Fruit fly (Drosophila melanogaster): ENCODE results near the gene capt.
A peak's percentile ranks its signal among the peaks of the same experiment; 100 is the strongest.

Gene capt

DNA sequence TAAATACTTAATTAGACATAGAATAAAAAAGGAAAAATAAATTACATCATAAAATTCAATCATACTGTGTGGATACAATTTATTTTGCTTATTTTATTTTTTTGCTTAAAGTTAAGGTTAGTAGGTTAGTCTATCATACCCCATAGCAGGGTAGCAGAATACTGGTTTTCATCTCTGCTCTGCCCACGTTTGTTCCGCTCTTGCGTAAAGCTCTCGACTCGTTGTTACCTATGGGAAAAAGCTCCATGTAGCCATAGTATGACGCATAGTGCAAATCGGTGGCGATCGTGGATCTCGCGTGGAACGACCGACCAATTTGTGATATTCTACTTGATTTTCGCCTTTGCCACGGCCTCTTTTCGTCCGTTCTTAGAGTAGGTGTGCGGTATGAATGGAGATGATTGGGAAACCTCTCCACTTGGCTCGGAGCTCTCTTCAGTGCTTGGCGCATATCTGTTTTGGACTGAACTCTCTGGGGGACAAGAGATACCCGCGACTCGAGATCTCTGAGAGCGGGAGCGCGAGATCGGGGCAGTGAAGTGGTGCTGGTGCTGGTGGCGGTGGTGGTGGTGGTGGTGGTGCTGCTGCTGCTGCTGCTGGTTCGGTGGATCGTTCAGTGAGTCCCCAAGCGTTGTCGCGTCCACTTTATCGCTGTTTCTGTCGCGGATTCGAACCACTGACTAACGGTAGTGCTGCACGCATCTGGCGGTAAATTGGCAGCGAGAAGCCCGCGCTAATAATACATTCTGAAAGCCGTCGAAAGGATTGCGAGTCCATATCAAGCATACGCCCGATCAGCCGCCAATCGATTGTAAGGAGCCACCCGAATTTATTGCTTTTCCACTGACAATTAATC lies 27.8 kb upstream of the capt start, which contains the start of gene CG5001 (continued):
- no peak for TF ChIP-seq Asciz (GFP tag; optimal IDR thresholded peaks at IDR 0.05)
- TF ChIP-seq knrl (GFP tag; IDR thresholded peaks at IDR 0.05; ENCODE audit: partially characterized antibody): no peak
- no peak for TF ChIP-seq yki (optimal IDR thresholded peaks at IDR 0.05)
- TF ChIP-seq CG11695 (GFP tag; IDR thresholded peaks at IDR 0.05): peak; percentile 86
- TF ChIP-seq CG12299 (tag; optimal IDR thresholded peaks at IDR 0.05): peak; percentile 81
- TF ChIP-seq CG17802 (tag; optimal IDR thresholded peaks at IDR 0.05): peak; percentile 42
- TF ChIP-seq Ets65A (GFP tag): peak; percentile 8
- no peak for TF ChIP-seq abd-A (tag; optimal IDR thresholded peaks at IDR 0.05)
- TF ChIP-seq CG8089 (GFP tag; optimal IDR thresholded peaks at IDR 0.05): peak; percentile 13
- TF ChIP-seq Oli (tag; optimal IDR thresholded peaks at IDR 0.05): peak; percentile 83
- no peak for TF ChIP-seq CG2875 (GFP tag; optimal IDR thresholded peaks at IDR 0.05)
- TF ChIP-seq Ravus (GFP tag; IDR thresholded peaks at IDR 0.05): peak; percentile 36; the same call in 1 of the 2 replicates
- peak; percentile 93 for TF ChIP-seq kay (GFP tag; optimal IDR thresholded peaks at IDR 0.05)
- TF ChIP-seq B-H2 (GFP tag; optimal IDR thresholded peaks at IDR 0.05): peak; percentile 64
- no peak for TF ChIP-seq CG3065 (GFP tag; optimal IDR thresholded peaks at IDR 0.05)
- no peak for TF ChIP-seq CG11723 (GFP tag; optimal IDR thresholded peaks at IDR 0.05)
- TF ChIP-seq CG6272 (GFP tag; IDR thresholded peaks at IDR 0.05): peak; percentile 65
- TF ChIP-seq CG12155 (GFP tag; optimal IDR thresholded peaks at IDR 0.05): peak; percentile 83
- peak; percentile 82 for TF ChIP-seq CG7556 (GFP tag; optimal IDR thresholded peaks at IDR 0.05)
- TF ChIP-seq CG17359 (tag; optimal IDR thresholded peaks at IDR 0.05): peak; percentile 95
- TF ChIP-seq Rx (GFP tag; IDR thresholded peaks at IDR 0.05): no peak
- no peak for TF ChIP-seq cad (GFP tag; optimal IDR thresholded peaks at IDR 0.05)
- TF ChIP-seq BEAF-32 (GFP tag; optimal IDR thresholded peaks at IDR 0.05): no peak
- 0 out of 2 replicates have a peak, but pooled peaks have one; percentile 39 for TF ChIP-seq CG10959 (GFP tag; IDR thresholded peaks at IDR 0.05)
- peak; percentile 78 for TF ChIP-seq CG14667 (GFP tag; IDR thresholded peaks at IDR 0.05)
- TF ChIP-seq CG8388 (GFP tag; optimal IDR thresholded peaks at IDR 0.05): peak; percentile 87
- TF ChIP-seq twi (tag; optimal IDR thresholded peaks at IDR 0.05): peak; percentile 48
- TF ChIP-seq CG4282 (GFP tag; optimal IDR thresholded peaks at IDR 0.05): no peak
- peak; percentile 73 for TF ChIP-seq Spps (tag; optimal IDR thresholded peaks at IDR 0.05)
- TF ChIP-seq fd64A (GFP tag; optimal IDR thresholded peaks at IDR 0.05): peak; percentile 50
- TF ChIP-seq dmrt11E (tag; optimal IDR thresholded peaks at IDR 0.05): peak; percentile 58
- peak; percentile 41 for TF ChIP-seq Dip3 (GFP tag; optimal IDR thresholded peaks at IDR 0.05)
- TF ChIP-seq Doc3 (GFP tag; IDR thresholded peaks at IDR 0.05; ENCODE audit: partially characterized antibody): no peak
- no peak for TF ChIP-seq Lpt (GFP tag; optimal IDR thresholded peaks at IDR 0.05)
- no peak for TF ChIP-seq lov (optimal IDR thresholded peaks at IDR 0.05)
- peak; percentile 70; the same call in 1 of the 3 replicates for TF ChIP-seq lov (GFP tag; IDR thresholded peaks at IDR 0.05)
- peak; percentile 24; the same call in 1 of the 2 replicates for TF ChIP-seq inv (GFP tag; IDR thresholded peaks at IDR 0.05; ENCODE audit: partially characterized antibody)
- TF ChIP-seq shn (GFP tag; optimal IDR thresholded peaks at IDR 0.05): peak; percentile 53
- TF ChIP-seq CG10431 (GFP tag; optimal IDR thresholded peaks at IDR 0.05): peak; percentile 97
- TF ChIP-seq kah (GFP tag; optimal IDR thresholded peaks at IDR 0.05): peak; percentile 72
- TF ChIP-seq zen (tag; optimal IDR thresholded peaks at IDR 0.05): peak; percentile 70
- no peak for TF ChIP-seq br (optimal IDR thresholded peaks at IDR 0.05)
- TF ChIP-seq CG32532 (GFP tag; IDR thresholded peaks at IDR 0.05): peak; percentile 95
- peak; percentile 74 for TF ChIP-seq CG3847 (GFP tag; IDR thresholded peaks at IDR 0.05)
- peak; percentile 93 for TF ChIP-seq CG12391 (tag; optimal IDR thresholded peaks at IDR 0.05)
- TF ChIP-seq Hand (GFP tag; optimal IDR thresholded peaks at IDR 0.05): peak; percentile 57
- peak; percentile 85 for TF ChIP-seq lmd (GFP tag; IDR thresholded peaks at IDR 0.05)
- peak; percentile 77 for TF ChIP-seq HmgZ (tag; optimal IDR thresholded peaks at IDR 0.05)
- TF ChIP-seq hbn (GFP tag; IDR thresholded peaks at IDR 0.05; ENCODE audit: partially characterized antibody): no peak
